Fruit fly (Drosophila melanogaster) whole organism, embryonic: ENCODE data around the gene Mtr3.

ENCODE experiments used
- ATbp ChIP-seq: fragments of 200-800 bp; sonication (Bioruptor generic); optimal IDR thresholded peaks from 2 replicates; lab custom pipeline; 2017; ENCODE audit warnings: missing biosample characterization, mild to moderate bottlenecking, missing genetic modification characterization, missing genetic modification reagents
- Bteb2 ChIP-seq: fragments of 200-800 bp; sonication (Bioruptor generic); optimal IDR thresholded peaks from 2 replicates; lab custom pipeline; 2016; ENCODE audit warnings: missing biosample characterization, missing genetic modification characterization
- CG10147 ChIP-seq: fragments of 200-800 bp; sonication (Bioruptor generic); optimal IDR thresholded peaks from 2 replicates; lab custom pipeline; 2019; ENCODE audit warnings: missing biosample characterization, mild to moderate bottlenecking, missing genetic modification characterization, moderate library complexity
- CG10209 ChIP-seq: fragments of 200-800 bp; sonication (Bioruptor generic); optimal IDR thresholded peaks from 3 replicates; lab custom pipeline; 2017; ENCODE audit warnings: missing biosample characterization, mild to moderate bottlenecking, missing genetic modification characterization, missing genetic modification reagents
- CG10321 ChIP-seq: fragments of 200-800 bp; sonication (Bioruptor generic); IDR thresholded peaks from 2 replicates; pipeline ENCODE4 v1.3.6; 2022; ENCODE audit warnings: missing biosample characterization, missing genetic modification characterization
- CG10431 ChIP-seq: fragments of 200-800 bp; sonication (Bioruptor generic); optimal IDR thresholded peaks from 3 replicates; lab custom pipeline; 2018; ENCODE audit warnings: missing biosample characterization, mild to moderate bottlenecking, missing genetic modification characterization
- CG10543 ChIP-seq: fragments of 200-800 bp; sonication (Bioruptor generic); optimal IDR thresholded peaks from 3 replicates; lab custom pipeline; 2017; ENCODE audit warnings: missing biosample characterization, mild to moderate bottlenecking, missing genetic modification characterization, moderate library complexity
- CG12155 ChIP-seq: fragments of 200-800 bp; sonication (Bioruptor generic); optimal IDR thresholded peaks from 3 replicates; lab custom pipeline; 2016; ENCODE audit warnings: missing biosample characterization, missing genetic modification characterization
- CG14050 ChIP-seq: fragments of 200-800 bp; sonication (Bioruptor generic); IDR thresholded peaks from 3 replicates; pipeline ENCODE4 v1.3.6; 2022; ENCODE audit warnings: missing biosample characterization, missing genetic modification characterization
- CG15479 ChIP-seq: fragments of 200-800 bp; sonication (Bioruptor generic); optimal IDR thresholded peaks from 3 replicates; lab custom pipeline; 2019; ENCODE audit warnings: missing biosample characterization, mild to moderate bottlenecking, missing genetic modification characterization, moderate library complexity
- CG17328 ChIP-seq: fragments of 200-800 bp; sonication (Bioruptor generic); IDR thresholded peaks from 2 replicates; pipeline ENCODE4 v1.3.6; 2022; ENCODE audit warnings: missing biosample characterization, missing genetic modification characterization
- CG18599 ChIP-seq: fragments of 200-800 bp; sonication (Bioruptor generic); optimal IDR thresholded peaks from 3 replicates; lab custom pipeline; 2017; ENCODE audit warnings: missing biosample characterization, missing genetic modification characterization, mild to moderate bottlenecking, moderate library complexity, missing genetic modification reagents
- CG30020 ChIP-seq: fragments of 200-800 bp; optimal IDR thresholded peaks from 2 replicates; lab custom pipeline; 2019; ENCODE audit warnings: missing biosample characterization, mild to moderate bottlenecking, missing genetic modification characterization, moderate library complexity
- CG31224 ChIP-seq: fragments of 200-800 bp; sonication (Bioruptor generic); IDR thresholded peaks from 2 replicates; pipeline ENCODE4 v1.3.6; 2022; ENCODE audit warnings: missing biosample characterization, missing genetic modification characterization
- CG32767 ChIP-seq: fragments of 200-800 bp; sonication (Bioruptor generic); IDR thresholded peaks from 2 replicates; pipeline ENCODE4 v1.3.6; 2022; ENCODE audit warnings: missing biosample characterization, missing genetic modification characterization
- CG33213 ChIP-seq: fragments of 200-800 bp; sonication (Bioruptor generic); optimal IDR thresholded peaks from 3 replicates; lab custom pipeline; 2016; ENCODE audit warnings: missing biosample characterization, missing genetic modification characterization
- CG4424 ChIP-seq: fragments of 200-800 bp; sonication (Bioruptor generic); optimal IDR thresholded peaks from 3 replicates; lab custom pipeline; 2016; ENCODE audit warnings: missing biosample characterization, missing genetic modification characterization
- CG4707 ChIP-seq: fragments of 200-800 bp; sonication (Bioruptor generic); optimal IDR thresholded peaks from 2 replicates; lab custom pipeline; 2018; ENCODE audit warnings: missing biosample characterization, mild to moderate bottlenecking, missing genetic modification characterization, moderate library complexity
- CG4730 ChIP-seq: fragments of 200-800 bp; sonication (Bioruptor generic); IDR thresholded peaks from 2 replicates; pipeline ENCODE4 v1.3.6; 2022; ENCODE audit warnings: missing biosample characterization, missing genetic modification characterization
- CG6765 ChIP-seq: fragments of 200-800 bp; sonication (Bioruptor generic); optimal IDR thresholded peaks from 3 replicates; lab custom pipeline; 2017; ENCODE audit warnings: missing biosample characterization, mild to moderate bottlenecking, missing genetic modification characterization
- CG6813 ChIP-seq: fragments of 200-800 bp; sonication (Bioruptor generic); optimal IDR thresholded peaks from 2 replicates; lab custom pipeline; 2017; ENCODE audit warnings: missing biosample characterization, missing genetic modification characterization, mild to moderate bottlenecking, moderate library complexity, missing genetic modification reagents
- CG9609 ChIP-seq: fragments of 200-800 bp; sonication (Bioruptor generic); optimal IDR thresholded peaks from 3 replicates; lab custom pipeline; 2016; ENCODE audit warnings: missing biosample characterization, missing genetic modification characterization
- CG9727 ChIP-seq: fragments of 200-800 bp; sonication (Bioruptor generic); optimal IDR thresholded peaks from 3 replicates; lab custom pipeline; 2017; ENCODE audit warnings: missing biosample characterization, mild to moderate bottlenecking, missing genetic modification characterization
- CG9797 ChIP-seq: fragments of 200-800 bp; sonication (Bioruptor generic); optimal IDR thresholded peaks from 3 replicates; lab custom pipeline; 2018; ENCODE audit warnings: missing biosample characterization, mild to moderate bottlenecking, missing genetic modification characterization
- Doc2 ChIP-seq: fragments of 200-800 bp; sonication (Bioruptor generic); IDR thresholded peaks from 2 replicates; pipeline ENCODE4 v1.3.6; 2022; ENCODE audit warnings: missing biosample characterization, missing genetic modification characterization
- Fer1 ChIP-seq: fragments of 200-800 bp; sonication (Bioruptor generic); optimal IDR thresholded peaks from 2 replicates; lab custom pipeline; 2017; ENCODE audit warnings: missing biosample characterization, mild to moderate bottlenecking, missing genetic modification characterization
- Gsc ChIP-seq: fragments of 200-800 bp; sonication (Bioruptor generic); IDR thresholded peaks from 2 replicates; pipeline ENCODE4 v1.3.6; 2022; ENCODE audit warnings: missing biosample characterization, missing genetic modification characterization
- Jarid2 ChIP-seq: fragments of 200-800 bp; sonication (Bioruptor generic); optimal IDR thresholded peaks from 3 replicates; lab custom pipeline; 2017; ENCODE audit warnings: mild to moderate bottlenecking, missing biosample characterization, missing genetic modification reagents, missing genetic modification characterization
- NC2β ChIP-seq: fragments of 200-800 bp; sonication (Bioruptor generic); optimal IDR thresholded peaks from 2 replicates; lab custom pipeline; 2016; ENCODE audit warnings: missing biosample characterization, missing genetic modification characterization
- Xbp1 ChIP-seq: fragments of 200-800 bp; sonication (Bioruptor generic); optimal IDR thresholded peaks from 3 replicates; lab custom pipeline; 2016; ENCODE audit warnings: missing biosample characterization, mild to moderate bottlenecking, missing genetic modification characterization
- abd-A ChIP-seq: fragments of 200-800 bp; sonication (Bioruptor generic); optimal IDR thresholded peaks from 3 replicates; lab custom pipeline; 2019; ENCODE audit warnings: missing biosample characterization, mild to moderate bottlenecking, missing genetic modification characterization, moderate library complexity
- amos ChIP-seq: fragments of 200-800 bp; sonication (Bioruptor generic); IDR thresholded peaks from 2 replicates; pipeline ENCODE4 v1.3.6; 2022; ENCODE audit warnings: missing biosample characterization, missing genetic modification characterization; ENCODE audit not compliant: partially characterized antibody
- ase ChIP-seq: fragments of 200-800 bp; sonication (Bioruptor generic); IDR thresholded peaks from 3 replicates; pipeline ENCODE4 v1.3.6; 2022; ENCODE audit warnings: missing biosample characterization, missing genetic modification characterization
- ato ChIP-seq: fragments of 200-800 bp; sonication (Bioruptor generic); IDR thresholded peaks from 2 replicates; pipeline ENCODE4 v1.3.6; 2022; ENCODE audit warnings: missing biosample characterization, missing genetic modification characterization; ENCODE audit not compliant: partially characterized antibody
- br ChIP-seq: fragments of >200 bp; optimal IDR thresholded peaks from 2 replicates; lab custom pipeline; 2017
- chif ChIP-seq, 2 experiments: fragments of 200-800 bp; sonication (Bioruptor generic); optimal IDR thresholded peaks; 3 replicates each; lab custom pipeline; 2016; ENCODE audit warnings: missing biosample characterization in 2 of 2, missing genetic modification characterization in 2 of 2
- chinmo ChIP-seq: fragments of 200-800 bp; sonication (Bioruptor generic); IDR thresholded peaks from 4 replicates; pipeline ENCODE4 v1.3.6; 2022; ENCODE audit warnings: missing biosample characterization, missing genetic modification characterization; ENCODE audit not compliant: partially characterized antibody
- exex ChIP-seq: fragments of 200-800 bp; sonication (Bioruptor generic); optimal IDR thresholded peaks from 4 replicates; lab custom pipeline; 2018; ENCODE audit warnings: missing biosample characterization, mild to moderate bottlenecking, missing genetic modification characterization, moderate library complexity
- grau ChIP-seq: fragments of 200-800 bp; optimal IDR thresholded peaks from 3 replicates; lab custom pipeline; 2019; ENCODE audit warnings: missing biosample characterization, mild to moderate bottlenecking, missing genetic modification characterization, moderate library complexity
- her ChIP-seq: fragments of 200-800 bp; sonication (Bioruptor generic); optimal IDR thresholded peaks from 2 replicates; lab custom pipeline; 2016; ENCODE audit warnings: missing biosample characterization, missing genetic modification characterization
- kni ChIP-seq: fragments of 200-800 bp; sonication (Bioruptor generic); optimal IDR thresholded peaks from 3 replicates; lab custom pipeline; 2017; ENCODE audit warnings: mild to moderate bottlenecking, missing biosample characterization, missing genetic modification reagents, missing genetic modification characterization
- lbe ChIP-seq: fragments of 200-800 bp; sonication (Bioruptor generic); optimal IDR thresholded peaks from 2 replicates; lab custom pipeline; 2016; ENCODE audit warnings: missing biosample characterization, mild to moderate bottlenecking, missing genetic modification characterization
- mam ChIP-seq: fragments of 200-800 bp; sonication (Bioruptor generic); optimal IDR thresholded peaks from 3 replicates; lab custom pipeline; 2016; ENCODE audit warnings: missing biosample characterization, missing genetic modification characterization
- salm ChIP-seq: fragments of 200-800 bp; sonication (Bioruptor generic); optimal IDR thresholded peaks from 2 replicates; lab custom pipeline; 2018; ENCODE audit warnings: missing biosample characterization, mild to moderate bottlenecking, missing genetic modification characterization
- scrt ChIP-seq: fragments of 200-800 bp; sonication (Bioruptor generic); optimal IDR thresholded peaks from 2 replicates; lab custom pipeline; 2018; ENCODE audit warnings: missing biosample characterization, mild to moderate bottlenecking, missing genetic modification characterization, moderate library complexity
- sqz ChIP-seq: fragments of 200-800 bp; sonication (Bioruptor generic); optimal IDR thresholded peaks from 3 replicates; lab custom pipeline; 2018; ENCODE audit warnings: missing biosample characterization, mild to moderate bottlenecking, missing genetic modification characterization
- trem ChIP-seq: fragments of 200-800 bp; optimal IDR thresholded peaks from 3 replicates; lab custom pipeline; 2019; ENCODE audit warnings: missing biosample characterization, mild to moderate bottlenecking, missing genetic modification characterization, moderate library complexity
- unc-4 ChIP-seq: fragments of 200-800 bp; sonication (Bioruptor generic); IDR thresholded peaks from 2 replicates; pipeline ENCODE4 v1.3.6; 2022; ENCODE audit warnings: missing biosample characterization, missing genetic modification characterization; ENCODE audit not compliant: partially characterized antibody
- zfh2 ChIP-seq: fragments of 200-800 bp; sonication (Bioruptor generic); optimal IDR thresholded peaks from 2 replicates; lab custom pipeline; 2016; ENCODE audit warnings: missing biosample characterization, missing genetic modification characterization

Gene Mtr3

DNA sequence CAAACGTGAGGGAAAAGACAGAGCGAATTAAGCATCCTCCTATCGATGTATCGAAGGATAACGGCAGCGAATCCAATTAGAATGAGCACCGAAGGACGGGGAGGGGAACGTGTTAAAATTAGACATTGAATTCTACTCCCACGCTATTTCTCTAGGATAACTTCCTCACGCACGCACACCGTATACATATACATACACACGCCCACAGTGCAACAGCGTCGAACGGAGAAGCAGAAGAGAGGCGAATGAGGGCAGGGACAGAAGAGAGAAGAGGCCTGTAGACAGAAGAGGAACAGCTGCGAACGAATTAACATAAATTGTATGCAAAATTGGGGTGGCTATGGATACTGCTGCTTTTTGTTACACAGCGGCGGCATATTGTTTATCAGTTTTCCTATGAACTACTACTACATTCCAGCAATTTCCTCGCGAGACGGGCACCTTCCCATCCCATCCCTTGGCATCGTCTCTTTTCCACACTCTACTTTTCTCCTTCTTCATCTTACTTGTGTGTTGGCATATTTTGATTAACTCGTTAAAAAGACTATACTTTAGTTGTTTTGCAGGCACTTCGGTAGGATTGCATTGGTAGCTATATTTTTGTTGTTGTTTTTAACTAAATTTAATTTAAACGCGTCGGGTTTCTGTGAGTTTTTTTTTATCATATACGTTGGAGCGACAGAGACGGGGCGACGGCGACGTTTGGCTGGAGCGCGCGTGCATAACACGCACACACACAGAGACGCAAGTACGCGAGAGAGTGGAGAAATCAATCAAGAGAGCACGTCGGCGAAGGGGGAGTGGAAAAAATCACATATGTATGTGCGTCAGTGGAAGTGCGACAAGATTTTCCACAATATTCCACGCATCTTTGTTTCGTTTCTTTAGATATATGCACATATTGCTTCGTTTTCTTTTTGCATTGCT lies 5.1 kb downstream of the Mtr3 start (continued):
- TF ChIP-seq CG4707 (GFP tag; lab: Kevin White, UChicago) (no peak), chif (GFP tag; optimal IDR thresholded peaks at IDR 0.05; lab: Kevin White, UChicago) (no peak), sqz (GFP tag; lab: Kevin White, UChicago) (peak; percentile 84), ato (GFP tag; lab: Robert Waterston, UW) (no peak), zfh2 (GFP tag; lab: Kevin White, UChicago) (no peak), CG30020 (tag; lab: Kevin White, UChicago) (no peak), unc-4 (GFP tag; lab: Robert Waterston, UW) (no peak), CG10321 (no peak), ase (GFP tag; lab: Robert Waterston, UW) (no peak), Fer1 (GFP tag; lab: Kevin White, UChicago) (peak; percentile 21), CG10147 (no peak), Doc2 (GFP tag; lab: Robert Waterston, UW) (no peak), CG14050 (no peak), CG6813 (GFP tag; lab: Kevin White, UChicago) (no peak), CG4424 (GFP tag; lab: Kevin White, UChicago) (no peak), CG10431 (GFP tag; lab: Kevin White, UChicago) (no peak), CG9797 (GFP tag; lab: Kevin White, UChicago) (no peak), mam (GFP tag; lab: Kevin White, UChicago) (no peak), CG10209 (no peak), CG32767 (GFP tag; lab: Robert Waterston, UW) (peak; percentile 6; the same call in 1 of the 2 replicates), scrt (GFP tag; lab: Kevin White, UChicago) (peak; percentile 82), ATbp (GFP tag; lab: Kevin White, UChicago) (no peak), CG15479 (GFP tag; lab: Kevin White, UChicago) (no peak), Gsc (GFP tag; lab: Robert Waterston, UW) (no peak), Xbp1 (GFP tag; lab: Kevin White, UChicago) (no peak), her (GFP tag; lab: Kevin White, UChicago) (no peak), br (lab: Kevin White, UChicago) (no peak), CG31224 (GFP tag; lab: Robert Waterston, UW) (no peak), amos (0 out of 2 replicates have a peak, but pooled peaks have one; percentile 4), CG17328 (GFP tag; lab: Robert Waterston, UW) (no peak), CG12155 (GFP tag; lab: Kevin White, UChicago) (no peak), CG18599 (GFP tag; lab: Kevin White, UChicago) (no peak), exex (tag; lab: Kevin White, UChicago) (peak; percentile 5), CG33213 (no peak), salm (tag; lab: Kevin White, UChicago) (no peak), lbe (no peak), CG4730 (GFP tag; lab: Robert Waterston, UW) (no peak), kni (GFP tag; lab: Kevin White, UChicago) (peak; percentile 9), NC2β (GFP tag; lab: Kevin White, UChicago) (no peak), trem (tag; lab: Kevin White, UChicago) (no peak), CG9727 (GFP tag; lab: Kevin White, UChicago) (no peak), CG10543 (GFP tag; lab: Kevin White, UChicago) (peak; percentile 12), chinmo (GFP tag; lab: Robert Waterston, UW) (peak; percentile 71; the same call in 3 of the 4 replicates), CG9609 (no peak), Jarid2 (GFP tag; lab: Kevin White, UChicago) (no peak), abd-A (tag; lab: Kevin White, UChicago) (peak; percentile 1), Bteb2 (no peak), grau (tag; lab: Kevin White, UChicago) (no peak), CG6765 (GFP tag; lab: Kevin White, UChicago) (no peak)
